Worm (Caenorhabditis elegans): ENCODE data around the gene cnc-3.

cnc-3 gene

DNA sequence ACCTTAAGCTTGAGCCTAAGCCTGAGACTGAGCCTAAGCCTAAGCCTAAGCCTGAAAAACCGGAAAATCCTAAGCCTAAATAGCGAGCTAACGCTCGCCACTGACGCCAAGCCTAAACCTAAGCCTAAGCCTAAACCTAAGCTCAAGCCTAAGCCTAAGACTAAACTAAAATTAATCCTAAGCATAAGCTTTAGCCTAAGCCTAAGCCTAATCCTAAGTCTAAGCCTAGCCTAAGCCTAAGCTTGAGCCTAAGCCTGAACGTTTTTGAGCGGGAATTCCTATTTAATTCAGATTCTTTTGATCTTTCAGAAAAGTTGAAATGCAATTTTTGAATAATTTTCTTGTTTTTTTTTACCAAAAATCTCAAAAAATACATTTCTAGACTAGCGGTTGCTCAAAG lies 31.6 kb upstream of the cnc-3 start:
- no peak for TF ChIP-seq fkh-10 (GFP tag; optimal IDR thresholded peaks at IDR 0.05)
- TF ChIP-seq lin-15B (tag; optimal IDR thresholded peaks at IDR 0.05) = no peak
- TF ChIP-seq nhr-85 (tag) = no peak
- TF ChIP-seq lin-35 (GFP tag; optimal IDR thresholded peaks at IDR 0.05) = no peak

DNA sequence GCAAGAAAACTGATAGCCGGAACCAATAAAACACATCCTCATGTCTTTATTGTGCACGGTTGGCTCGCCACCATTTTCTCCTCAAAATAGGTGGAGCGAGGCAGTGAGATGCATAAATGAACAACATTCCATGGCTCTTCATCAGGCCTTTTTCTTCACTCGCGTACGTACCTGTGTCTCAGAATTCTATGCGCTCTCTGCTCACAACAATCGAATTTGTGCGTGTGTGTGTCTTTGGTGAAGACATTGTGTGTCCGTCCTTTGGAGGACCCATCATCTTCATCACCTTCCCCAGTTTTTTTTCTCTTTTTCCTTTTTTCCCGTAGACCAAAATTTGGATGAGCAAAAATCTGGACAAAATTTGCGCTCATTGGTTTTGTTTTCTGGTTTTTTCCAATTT lies 25.5 kb upstream of the cnc-3 start:
- TF ChIP-seq nhr-84 (tag; optimal IDR thresholded peaks at IDR 0.05) (no peak), nhr-47 (tag; optimal IDR thresholded peaks at IDR 0.05) (no peak), fkh-10 (GFP tag; optimal IDR thresholded peaks at IDR 0.05) (peak; percentile 8), lin-14 (GFP tag; optimal IDR thresholded peaks at IDR 0.05) (peak; percentile 78), mdl-1 (tag; optimal IDR thresholded peaks at IDR 0.05) (no peak)

DNA sequence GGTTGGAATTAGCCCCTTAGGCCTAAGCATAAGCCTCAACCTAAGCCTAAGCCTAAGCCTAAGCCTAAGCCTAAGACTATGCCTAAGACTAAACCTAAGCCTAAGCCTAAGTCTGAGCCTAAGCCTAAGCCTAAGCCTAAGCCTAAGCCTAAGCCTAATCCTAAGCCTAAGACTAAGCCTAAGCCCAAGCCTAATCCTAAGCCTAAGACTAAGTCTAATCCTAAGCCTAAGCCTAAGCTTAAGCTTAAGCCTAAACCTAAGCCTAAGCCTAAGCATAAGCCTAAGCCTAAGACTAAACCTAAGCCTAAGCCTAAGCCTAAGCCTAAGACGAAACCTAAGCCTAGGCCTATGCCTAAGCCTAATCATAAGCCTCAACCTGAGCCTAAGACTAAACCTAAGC lies 24.5 kb upstream of the cnc-3 start:
- TF ChIP-seq sup-37 (GFP tag; optimal IDR thresholded peaks at IDR 0.05) = no peak
- TF ChIP-seq unc-30 (tag; optimal IDR thresholded peaks at IDR 0.05) = no peak
- TF ChIP-seq grh-1 (GFP tag; IDR thresholded peaks at IDR 0.05) = no peak
- no peak for TF ChIP-seq vab-15 (tag; optimal IDR thresholded peaks at IDR 0.05)
- no peak for TF ChIP-seq xbp-1 (tag; optimal IDR thresholded peaks at IDR 0.05)
- TF ChIP-seq tlp-1 (tag; optimal IDR thresholded peaks at IDR 0.05) = no peak
- no peak for TF ChIP-seq ceh-8 (GFP tag; optimal IDR thresholded peaks at IDR 0.05)
- no peak for TF ChIP-seq elt-3 (tag; optimal IDR thresholded peaks at IDR 0.05)
- no peak for TF ChIP-seq C16A3.4 (tag; optimal IDR thresholded peaks at IDR 0.05)
- TF ChIP-seq hlh-4 (tag; optimal IDR thresholded peaks at IDR 0.05) = no peak
- TF ChIP-seq swsn-7 (tag; optimal IDR thresholded peaks at IDR 0.05) = no peak
- no peak for TF ChIP-seq nhr-11 (tag; optimal IDR thresholded peaks at IDR 0.05)
- no peak for TF ChIP-seq unc-62 (GFP tag; optimal IDR thresholded peaks at IDR 0.05)
- TF ChIP-seq fkh-4 (tag; optimal IDR thresholded peaks at IDR 0.05; ENCODE audit: borderline replicate concordance) = no peak
- no peak for TF ChIP-seq dpl-1 (GFP tag; optimal IDR thresholded peaks at IDR 0.05)
- no peak for TF ChIP-seq F16B12.6 (tag; optimal IDR thresholded peaks at IDR 0.05)
- TF ChIP-seq nhr-90 (tag; optimal IDR thresholded peaks at IDR 0.05; ENCODE audit: poor library complexity) = no peak
- TF ChIP-seq nhr-85 (tag) = no peak
- TF ChIP-seq ces-1 (GFP tag; optimal IDR thresholded peaks at IDR 0.05) = no peak
- no peak for TF ChIP-seq unc-130 (tag; optimal IDR thresholded peaks at IDR 0.05)

DNA sequence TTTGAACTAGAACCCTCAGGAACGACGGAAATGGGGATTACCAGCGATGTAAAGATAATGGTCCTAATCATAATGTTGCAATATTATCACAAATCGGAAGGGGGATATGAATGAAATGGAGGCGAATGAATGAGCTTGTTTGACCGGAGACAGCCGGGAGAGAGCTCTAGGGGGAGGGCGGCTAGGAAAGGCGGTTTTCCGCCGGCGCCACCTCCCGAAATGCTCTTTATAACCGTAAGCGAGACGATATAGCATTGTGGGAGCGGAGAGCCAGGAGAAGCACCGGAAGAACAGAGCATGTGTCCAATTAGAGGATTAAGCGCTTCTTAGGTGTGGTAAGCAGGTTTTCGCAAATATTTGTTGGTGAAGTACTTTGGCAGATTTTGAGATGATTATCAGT lies 22.2 kb upstream of the cnc-3 start, which contains the start of gene R12A1.3:
R12A1.3 (minus strand) TSS at position 200 of the 400 bp plus-strand sequence.
- TF ChIP-seq efl-1 (optimal IDR thresholded peaks at IDR 0.05) = no peak
- TF ChIP-seq efl-1 (GFP tag; optimal IDR thresholded peaks at IDR 0.05 in 1 of 2) = peak in 1 of 2 experiments; percentile 60
- TF ChIP-seq unc-98 (GFP tag; IDR thresholded peaks at IDR 0.05) = no peak

DNA sequence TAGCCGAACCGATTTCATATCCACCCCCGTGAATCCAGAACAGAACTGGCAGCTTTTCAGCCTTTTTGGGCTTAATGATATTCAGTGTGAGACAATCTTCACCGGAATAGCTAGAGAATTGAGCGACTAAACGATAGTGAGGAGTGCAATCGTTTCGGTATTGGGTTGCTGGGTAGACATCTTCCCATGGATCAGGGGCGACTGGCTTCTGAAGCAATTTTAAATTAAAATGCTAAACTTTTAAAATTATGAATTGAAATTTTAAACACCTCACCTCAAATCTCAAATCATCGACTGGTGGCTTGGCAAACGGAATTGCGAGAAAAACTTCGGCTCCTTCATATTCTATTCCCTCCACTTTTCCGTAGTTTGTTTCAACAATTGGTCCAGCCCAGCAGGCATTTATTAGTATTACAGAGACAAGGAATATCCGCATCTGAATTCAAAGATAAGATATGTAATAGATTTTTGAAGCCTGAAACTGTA lies 16.1 kb upstream of the cnc-3 start, which contains the start of gene ges-1:
ges-1 (minus strand) TSS at position 436 of the 486 bp plus-strand sequence.
- TF ChIP-seq pag-3 (tag; optimal IDR thresholded peaks at IDR 0.05; ENCODE audit: borderline replicate concordance, insufficient read depth) = no peak
- TF ChIP-seq ces-1 (GFP tag; optimal IDR thresholded peaks at IDR 0.05) = no peak
- no peak for TF ChIP-seq fos-1 (tag; optimal IDR thresholded peaks at IDR 0.05)
- TF ChIP-seq zip-4 (GFP tag; optimal IDR thresholded peaks at IDR 0.05) = no peak
- TF ChIP-seq Y116A8C.19 (tag; optimal IDR thresholded peaks at IDR 0.05; ENCODE audit: borderline replicate concordance) = no peak
- no peak for TF ChIP-seq fkh-10 (GFP tag; optimal IDR thresholded peaks at IDR 0.05)
- no peak for TF ChIP-seq hpl-2 (GFP tag; optimal IDR thresholded peaks at IDR 0.05)
- no peak for TF ChIP-seq tlp-1 (tag; optimal IDR thresholded peaks at IDR 0.05)
- TF ChIP-seq ceh-82 (tag; optimal IDR thresholded peaks at IDR 0.05) = no peak
- no peak for TF ChIP-seq sptf-1 (tag; optimal IDR thresholded peaks at IDR 0.05)
- no peak for TF ChIP-seq unc-86 (tag; optimal IDR thresholded peaks at IDR 0.05)
- no peak for TF ChIP-seq hlh-17 (GFP tag; optimal IDR thresholded peaks at IDR 0.05; ENCODE audit: borderline replicate concordance)
- no peak for TF ChIP-seq alr-1 (tag; optimal IDR thresholded peaks at IDR 0.05; ENCODE audit: borderline replicate concordance)
- TF ChIP-seq skn-1 (tag; optimal IDR thresholded peaks at IDR 0.05) = no peak
- TF ChIP-seq snpc-4 (tag; optimal IDR thresholded peaks at IDR 0.05) = no peak
- TF ChIP-seq efl-3 (GFP tag; optimal IDR thresholded peaks at IDR 0.05) = no peak
- no peak for TF ChIP-seq egl-27 (tag; optimal IDR thresholded peaks at IDR 0.05)
- no peak for TF ChIP-seq unc-62 (GFP tag; optimal IDR thresholded peaks at IDR 0.05)

Measured in whole organism, L1 larva.